Worm (Caenorhabditis elegans): Measurements from ENCODE around the gene fipr-29.

DNA sequence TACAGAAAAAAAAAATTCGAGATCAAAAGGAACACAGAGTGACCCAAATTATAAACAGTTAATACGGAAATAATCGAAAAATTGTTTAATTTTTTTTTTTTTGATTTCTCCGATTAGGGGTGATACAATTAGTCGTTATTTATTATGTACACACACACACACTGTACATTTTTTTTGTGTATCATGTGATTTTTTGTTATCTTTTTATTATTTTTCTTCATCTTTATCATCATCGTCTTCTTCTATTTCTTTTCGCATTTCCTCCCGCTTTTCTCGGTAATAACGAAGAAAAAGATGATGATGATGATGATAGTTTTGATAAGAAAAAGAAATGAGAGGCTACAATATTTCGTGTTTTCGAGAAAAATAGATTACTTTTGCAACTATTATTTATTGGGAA is 30.3 kb downstream of the fipr-29 start:
- TF ChIP-seq F13C5.2 (tag; optimal IDR thresholded peaks at IDR 0.05): no peak
- TF ChIP-seq tbx-37 (GFP tag; conservative IDR thresholded peaks at IDR 0.05): no peak
- no peak for TF ChIP-seq tra-4 (tag; optimal IDR thresholded peaks at IDR 0.05)
- no peak for TF ChIP-seq aly-1 (tag; optimal IDR thresholded peaks at IDR 0.05)
- TF ChIP-seq hnd-1 (tag; optimal IDR thresholded peaks at IDR 0.05): no peak
- no peak for TF ChIP-seq ama-1 (optimal IDR thresholded peaks at IDR 0.05)
- TF ChIP-seq flt-1 (GFP tag; IDR thresholded peaks at IDR 0.05): no peak
- no peak for TF ChIP-seq tbx-11 (GFP tag; IDR thresholded peaks at IDR 0.05)
